Fruit fly (Drosophila melanogaster) whole organism, embryonic: Measurements from ENCODE around the gene CG14183.

Source experiments
- BEAF-32 ChIP-seq: fragments of 200-800 bp; sonication (Bioruptor generic); optimal IDR thresholded peaks from 3 replicates; lab custom pipeline; 2017; ENCODE audit warnings: missing biosample characterization, missing genetic modification characterization, mild to moderate bottlenecking, moderate library complexity, missing genetic modification reagents
- Bteb2 ChIP-seq: fragments of 200-800 bp; sonication (Bioruptor generic); optimal IDR thresholded peaks from 2 replicates; lab custom pipeline; 2016; ENCODE audit warnings: missing biosample characterization, missing genetic modification characterization
- CG10543 ChIP-seq: fragments of 200-800 bp; sonication (Bioruptor generic); optimal IDR thresholded peaks from 3 replicates; lab custom pipeline; 2017; ENCODE audit warnings: missing biosample characterization, mild to moderate bottlenecking, missing genetic modification characterization, moderate library complexity
- CG10959 ChIP-seq: fragments of 200-800 bp; sonication (Bioruptor generic); IDR thresholded peaks from 2 replicates; pipeline ENCODE4 v1.3.6; 2022; ENCODE audit warnings: missing biosample characterization, missing genetic modification characterization
- CG10979 ChIP-seq: fragments of 200-800 bp; sonication (Bioruptor generic); optimal IDR thresholded peaks from 2 replicates; lab custom pipeline; 2018; ENCODE audit warnings: missing biosample characterization, mild to moderate bottlenecking, missing genetic modification characterization, moderate library complexity
- CG12391 ChIP-seq: fragments of 200-800 bp; sonication (Bioruptor generic); optimal IDR thresholded peaks from 3 replicates; lab custom pipeline; 2018; ENCODE audit warnings: missing biosample characterization, mild to moderate bottlenecking, missing genetic modification characterization, moderate library complexity
- CG12659 ChIP-seq: fragments of 200-800 bp; sonication (Bioruptor generic); optimal IDR thresholded peaks from 3 replicates; lab custom pipeline; 2017; ENCODE audit warnings: mild to moderate bottlenecking, missing biosample characterization, missing genetic modification reagents, missing genetic modification characterization
- CG13894 ChIP-seq: fragments of 200-800 bp; sonication (Bioruptor generic); optimal IDR thresholded peaks from 3 replicates; lab custom pipeline; 2018; ENCODE audit warnings: missing biosample characterization, mild to moderate bottlenecking, missing genetic modification characterization, moderate library complexity
- CG14014 ChIP-seq: fragments of 200-800 bp; sonication (Bioruptor generic); IDR thresholded peaks from 2 replicates; pipeline ENCODE4 v1.3.6; 2022; ENCODE audit warnings: missing biosample characterization, missing genetic modification characterization
- CG14860 ChIP-seq: fragments of 200-800 bp; sonication (Bioruptor generic); IDR thresholded peaks from 3 replicates; pipeline ENCODE4 v1.3.6; 2022; ENCODE audit warnings: missing biosample characterization, missing genetic modification characterization; ENCODE audit not compliant: partially characterized antibody
- CG14965 ChIP-seq: fragments of 200-800 bp; sonication (Bioruptor generic); optimal IDR thresholded peaks from 2 replicates; lab custom pipeline; 2016; ENCODE audit warnings: missing biosample characterization, missing genetic modification characterization, borderline replicate concordance
- CG1603 ChIP-seq: fragments of 200-800 bp; sonication (Bioruptor generic); optimal IDR thresholded peaks from 2 replicates; lab custom pipeline; 2019; ENCODE audit warnings: missing biosample characterization, mild to moderate bottlenecking, missing genetic modification characterization, moderate library complexity
- CG17568 ChIP-seq: fragments of 200-800 bp; sonication (Bioruptor generic); optimal IDR thresholded peaks from 2 replicates; lab custom pipeline; 2018; ENCODE audit warnings: missing biosample characterization, mild to moderate bottlenecking, missing genetic modification characterization, moderate library complexity
- CG17829 ChIP-seq: fragments of 200-800 bp; optimal IDR thresholded peaks from 2 replicates; lab custom pipeline; 2019; ENCODE audit warnings: missing biosample characterization, mild to moderate bottlenecking, missing genetic modification characterization, moderate library complexity
- CG2120 ChIP-seq: fragments of 200-800 bp; sonication (Bioruptor generic); optimal IDR thresholded peaks from 3 replicates; lab custom pipeline; 2016; ENCODE audit warnings: missing biosample characterization, missing genetic modification characterization
- CG2712 ChIP-seq: fragments of 200-800 bp; optimal IDR thresholded peaks from 3 replicates; lab custom pipeline; 2019; ENCODE audit warnings: missing biosample characterization, mild to moderate bottlenecking, missing genetic modification characterization, moderate library complexity
- CG32767 ChIP-seq: fragments of 200-800 bp; sonication (Bioruptor generic); IDR thresholded peaks from 2 replicates; pipeline ENCODE4 v1.3.6; 2022; ENCODE audit warnings: missing biosample characterization, missing genetic modification characterization
- CG4328 ChIP-seq: fragments of 200-800 bp; sonication (Bioruptor generic); optimal IDR thresholded peaks from 3 replicates; lab custom pipeline; 2017; ENCODE audit warnings: missing biosample characterization, missing genetic modification reagents, missing genetic modification characterization
- CG6683 ChIP-seq: fragments of 200-800 bp; sonication (Bioruptor generic); optimal IDR thresholded peaks from 2 replicates; lab custom pipeline; 2017; ENCODE audit warnings: missing biosample characterization, mild to moderate bottlenecking, missing genetic modification characterization, missing genetic modification reagents
- CG8281 ChIP-seq: fragments of 200-800 bp; sonication (Bioruptor generic); optimal IDR thresholded peaks from 2 replicates; lab custom pipeline; 2018; ENCODE audit warnings: missing biosample characterization, mild to moderate bottlenecking, missing genetic modification characterization, moderate library complexity
- CTCF ChIP-seq: fragments of 200-800 bp; sonication (Bioruptor generic); optimal IDR thresholded peaks from 2 replicates; lab custom pipeline; 2017; ENCODE audit warnings: missing biosample characterization, mild to moderate bottlenecking, missing genetic modification characterization, moderate library complexity
- CrebB ChIP-seq: fragments of 200-800 bp; sonication (Bioruptor generic); optimal IDR thresholded peaks from 3 replicates; lab custom pipeline; 2018; ENCODE audit warnings: missing biosample characterization, mild to moderate bottlenecking, missing genetic modification characterization
- Dll ChIP-seq: fragments of 200-800 bp; sonication (Bioruptor generic); IDR thresholded peaks from 4 replicates; pipeline ENCODE4 v1.3.6; 2022; ENCODE audit warnings: missing biosample characterization, missing genetic modification characterization; ENCODE audit not compliant: partially characterized antibody
- Elba2 ChIP-seq: fragments of 200-800 bp; sonication (Bioruptor generic); optimal IDR thresholded peaks from 3 replicates; lab custom pipeline; 2016; ENCODE audit warnings: missing biosample characterization, missing genetic modification characterization
- Ets65A ChIP-seq: fragments of 200-800 bp; sonication (Bioruptor generic); peaks from one replicate; lab custom pipeline; 2016; ENCODE audit warnings: missing biosample characterization, missing genetic modification characterization
- GATAe ChIP-seq: fragments of 200-800 bp; sonication (Bioruptor generic); conservative IDR thresholded peaks from 2 replicates; pipeline ENCODE4 v1.3.6; 2022; ENCODE audit warnings: missing biosample characterization, missing genetic modification characterization
- Hey ChIP-seq: fragments of 200-800 bp; sonication (Bioruptor generic); optimal IDR thresholded peaks from 3 replicates; lab custom pipeline; 2018; ENCODE audit warnings: missing biosample characterization, mild to moderate bottlenecking, missing genetic modification characterization
- Hmx ChIP-seq: fragments of 200-800 bp; sonication (Bioruptor generic); optimal IDR thresholded peaks from 2 replicates; lab custom pipeline; 2016; ENCODE audit warnings: missing biosample characterization, missing genetic modification characterization
- Jarid2 ChIP-seq: fragments of 200-800 bp; sonication (Bioruptor generic); optimal IDR thresholded peaks from 3 replicates; lab custom pipeline; 2017; ENCODE audit warnings: mild to moderate bottlenecking, missing biosample characterization, missing genetic modification reagents, missing genetic modification characterization
- MBD-R2 ChIP-seq: fragments of 200-800 bp; sonication (Bioruptor generic); IDR thresholded peaks from 2 replicates; pipeline ENCODE4 v1.3.6; 2022; ENCODE audit warnings: missing biosample characterization, missing genetic modification characterization
- Mrtf ChIP-seq: fragments of 200-800 bp; sonication (Bioruptor generic); IDR thresholded peaks from 3 replicates; pipeline ENCODE4 v1.3.6; 2022; ENCODE audit warnings: missing biosample characterization, missing genetic modification characterization
- Sox102F ChIP-seq: fragments of 200-800 bp; sonication (Bioruptor generic); optimal IDR thresholded peaks from 2 replicates; lab custom pipeline; 2018; ENCODE audit warnings: missing biosample characterization, mild to moderate bottlenecking, missing genetic modification characterization, moderate library complexity
- Trl ChIP-seq, 3 experiments: fragments of >200 bp in 2 of 3; fragments of 200-800 bp in 1 of 3; sonication (Bioruptor generic) in 1 of 3; optimal IDR thresholded peaks; 2 replicates in 1 of 3; 3 replicates in 2 of 3; lab custom pipeline; 2016 to 2017; ENCODE audit warnings: missing biosample characterization in 1 of 3, missing genetic modification characterization in 1 of 3
- ac ChIP-seq: fragments of 200-800 bp; sonication (Bioruptor generic); optimal IDR thresholded peaks from 3 replicates; lab custom pipeline; 2017; ENCODE audit warnings: missing biosample characterization, mild to moderate bottlenecking, missing genetic modification characterization
- bbx ChIP-seq: fragments of 200-800 bp; sonication (Bioruptor generic); IDR thresholded peaks from 2 replicates; pipeline ENCODE4 v1.3.6; 2022; ENCODE audit warnings: missing biosample characterization, missing genetic modification characterization; ENCODE audit not compliant: partially characterized antibody
- cad ChIP-seq: fragments of >200 bp; optimal IDR thresholded peaks from 2 replicates; lab custom pipeline; 2017; ENCODE audit warnings: missing biosample characterization, missing genetic modification characterization
- dpn ChIP-seq, 2 experiments: fragments of 200-800 bp; sonication (Bioruptor generic); optimal IDR thresholded peaks; 3 replicates each; lab custom pipeline; 2016; ENCODE audit warnings: missing biosample characterization in 2 of 2, missing genetic modification characterization in 2 of 2
- ewg ChIP-seq: fragments of 200-800 bp; sonication (Bioruptor generic); optimal IDR thresholded peaks from 3 replicates; lab custom pipeline; 2017; ENCODE audit warnings: mild to moderate bottlenecking, missing biosample characterization, missing genetic modification reagents, missing genetic modification characterization
- gfzf ChIP-seq: fragments of 200-800 bp; sonication (Bioruptor generic); optimal IDR thresholded peaks from 2 replicates; lab custom pipeline; 2016; ENCODE audit warnings: missing biosample characterization, mild to moderate bottlenecking, missing genetic modification characterization, moderate library complexity
- hb ChIP-seq: fragments of 200-800 bp; sonication (Bioruptor generic); IDR thresholded peaks from 3 replicates; pipeline ENCODE4 v1.3.6; 2022; ENCODE audit warnings: missing biosample characterization, missing genetic modification characterization; ENCODE audit not compliant: partially characterized antibody
- knrl ChIP-seq: fragments of 200-800 bp; sonication (Bioruptor generic); IDR thresholded peaks from 3 replicates; pipeline ENCODE4 v1.3.6; 2022; ENCODE audit warnings: missing biosample characterization, missing genetic modification characterization; ENCODE audit not compliant: partially characterized antibody
- mirr ChIP-seq: fragments of 200-800 bp; sonication (Bioruptor generic); optimal IDR thresholded peaks from 3 replicates; lab custom pipeline; 2018; ENCODE audit warnings: missing biosample characterization, mild to moderate bottlenecking, missing genetic modification characterization
- nerfin-1 ChIP-seq: fragments of 200-800 bp; sonication (Bioruptor generic); optimal IDR thresholded peaks from 3 replicates; lab custom pipeline; 2019; ENCODE audit warnings: missing biosample characterization, mild to moderate bottlenecking, missing genetic modification characterization, moderate library complexity
- nmo ChIP-seq: fragments of 200-800 bp; sonication (Bioruptor generic); optimal IDR thresholded peaks from 2 replicates; lab custom pipeline; 2018; ENCODE audit warnings: missing biosample characterization, mild to moderate bottlenecking, missing genetic modification characterization, moderate library complexity
- ranshi ChIP-seq: fragments of 200-800 bp; sonication (Bioruptor generic); IDR thresholded peaks from 2 replicates; pipeline ENCODE4 v1.3.6; 2022; ENCODE audit warnings: missing biosample characterization, missing genetic modification characterization
- row ChIP-seq: fragments of 200-800 bp; sonication (Bioruptor generic); IDR thresholded peaks from 3 replicates; pipeline ENCODE4 v1.3.6; 2022; ENCODE audit warnings: missing biosample characterization, missing genetic modification characterization
- seq ChIP-seq: fragments of 200-800 bp; sonication (Bioruptor generic); IDR thresholded peaks from 2 replicates; pipeline ENCODE4 v1.3.6; 2022; ENCODE audit warnings: missing biosample characterization, missing genetic modification characterization
- wdn ChIP-seq: fragments of 200-800 bp; sonication (Bioruptor generic); IDR thresholded peaks from 2 replicates; pipeline ENCODE4 v1.3.6; 2022; ENCODE audit warnings: missing biosample characterization, missing genetic modification characterization

Gene CG14183

dm6 chr3L:19994015-19994414 is 33.6 kb downstream of the CG14183 start (continued):
- TF ChIP-seq CG13894 = peak; percentile 42
- TF ChIP-seq CG17568 = no peak

- TF ChIP-seq CG2120 (GFP tag; lab: Kevin White, UChicago) (peak; percentile 10), CG10979 (tag; lab: Kevin White, UChicago) (no peak), seq (GFP tag; lab: Robert Waterston, UW) (no peak; the same call in 1 of the 2 replicates), CG10543 (GFP tag; lab: Kevin White, UChicago) (peak; percentile 64), Bteb2 (GFP tag; lab: Kevin White, UChicago) (no peak), CTCF (GFP tag; lab: Kevin White, UChicago) (peak; percentile 28), ranshi (GFP tag; lab: Robert Waterston, UW) (peak; percentile 78; the same call in 1 of the 2 replicates), Sox102F (GFP tag; lab: Kevin White, UChicago) (no peak), CG4328 (peak; percentile 66), CG12391 (tag; lab: Kevin White, UChicago) (peak; percentile 49), CG10959 (GFP tag; lab: Robert Waterston, UW) (no peak), bbx (peak; percentile 95), CG2712 (peak; percentile 17), Jarid2 (GFP tag; lab: Kevin White, UChicago) (no peak), row (GFP tag; lab: Robert Waterston, UW) (peak; percentile 50; the same call in 1 of the 3 replicates), MBD-R2 (GFP tag; lab: Robert Waterston, UW) (peak; percentile 60), CG1603 (peak; percentile 74), CG14965 (GFP tag; lab: Kevin White, UChicago) (no peak), Dll (GFP tag; lab: Robert Waterston, UW) (peak; percentile 92), nerfin-1 (tag; lab: Kevin White, UChicago) (peak; percentile 50), ewg (GFP tag; lab: Kevin White, UChicago) (no peak), wdn (GFP tag; lab: Robert Waterston, UW) (no peak), CrebB (tag; lab: Kevin White, UChicago) (peak; percentile 51), CG17829 (peak; percentile 20), hb (GFP tag; lab: Robert Waterston, UW) (peak; percentile 90), Ets65A (GFP tag; lab: Kevin White, UChicago) (peak; percentile 86), CG14014 (no peak), dpn (GFP tag; optimal IDR thresholded peaks at IDR 0.05; lab: Kevin White, UChicago) (no peak), Hmx (GFP tag; lab: Kevin White, UChicago) (no peak), CG14860 (peak; percentile 88), CG6683 (GFP tag; lab: Kevin White, UChicago) (no peak), Mrtf (GFP tag; lab: Robert Waterston, UW) (no peak), Trl (optimal IDR thresholded peaks at IDR 0.05; lab: Kevin White, UChicago) (no peak), Trl (GFP tag; optimal IDR thresholded peaks at IDR 0.05; lab: Kevin White, UChicago) (no peak), GATAe (GFP tag; lab: Robert Waterston, UW) (no peak), Hey (tag; lab: Kevin White, UChicago) (no peak), BEAF-32 (GFP tag; lab: Kevin White, UChicago) (peak; percentile 90), nmo (GFP tag; lab: Kevin White, UChicago) (peak; percentile 37), CG8281 (peak; percentile 47), mirr (GFP tag; lab: Kevin White, UChicago) (peak; percentile 50), cad (GFP tag; lab: Kevin White, UChicago) (peak; percentile 14), CG12659 (GFP tag; lab: Kevin White, UChicago) (peak; percentile 50), Elba2 (GFP tag; lab: Kevin White, UChicago) (peak; percentile 77), CG32767 (GFP tag; lab: Robert Waterston, UW) (peak; percentile 78), gfzf (GFP tag; lab: Kevin White, UChicago) (peak; percentile 27), ac (peak; percentile 10), knrl (GFP tag; lab: Robert Waterston, UW) (peak; percentile 95)
These were observed 35.9 kb downstream of the CG14183 start, which contains the start of the genes CG7646 and Nca for dm6 chr3L:19991714-19992231. Gene CG7646 (plus strand): TSS chr3L:19991887. Gene Nca (plus strand): TSS chr3L:19991887.
